Worm (Caenorhabditis elegans): ENCODE measurements around the gene B0252.1.

DNA sequence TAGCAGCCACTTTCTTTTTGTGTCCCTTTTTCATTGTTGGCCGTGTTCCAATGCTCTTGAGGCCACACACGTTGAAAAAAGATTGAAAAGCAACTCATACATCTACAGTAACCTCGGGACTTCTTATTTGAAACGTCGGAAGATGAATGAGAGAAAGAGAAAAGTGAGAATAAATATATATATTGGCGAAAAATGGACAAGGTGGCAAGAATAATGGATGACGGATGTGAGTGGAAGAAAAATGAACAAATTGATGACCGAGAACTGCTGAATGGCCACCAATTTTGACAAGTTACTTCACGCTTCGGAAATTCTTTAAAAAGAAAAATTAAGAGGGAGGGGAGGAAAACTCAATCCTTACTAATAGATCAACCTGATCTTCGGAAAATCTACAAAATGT is 38.7 kb downstream of the B0252.1 start:
- TF ChIP-seq mec-3 (tag; optimal IDR thresholded peaks at IDR 0.05; ENCODE audit: borderline replicate concordance) (no peak), eyg-1 (tag; optimal IDR thresholded peaks at IDR 0.05) (no peak), pha-4 (tag; optimal IDR thresholded peaks at IDR 0.05) (no peak), ceh-30 (tag; optimal IDR thresholded peaks at IDR 0.05) (no peak), npax-4 (tag; optimal IDR thresholded peaks at IDR 0.05) (no peak), che-1 (tag; optimal IDR thresholded peaks at IDR 0.05) (no peak)
